Fruit fly (Drosophila melanogaster) whole organism, embryonic: ENCODE results near the gene CG13086.

Experiments used
- Awh ChIP-seq: fragments of 200-800 bp; sonication (Bioruptor generic); IDR thresholded peaks from 2 replicates; pipeline ENCODE4, ENCODE4 v1.3.6; 2022; ENCODE audit warnings: missing biosample characterization, missing genetic modification characterization
- CG11695 ChIP-seq: fragments of 200-800 bp; sonication (Bioruptor generic); IDR thresholded peaks from 3 replicates; pipeline ENCODE4 v1.3.6; 2022; ENCODE audit warnings: missing biosample characterization, missing genetic modification characterization
- CG13894 ChIP-seq: fragments of 200-800 bp; sonication (Bioruptor generic); optimal IDR thresholded peaks from 3 replicates; lab custom pipeline; 2018; ENCODE audit warnings: missing biosample characterization, mild to moderate bottlenecking, missing genetic modification characterization, moderate library complexity
- CG15479 ChIP-seq: fragments of 200-800 bp; sonication (Bioruptor generic); optimal IDR thresholded peaks from 3 replicates; lab custom pipeline; 2019; ENCODE audit warnings: missing biosample characterization, mild to moderate bottlenecking, missing genetic modification characterization, moderate library complexity
- CG1603 ChIP-seq: fragments of 200-800 bp; sonication (Bioruptor generic); optimal IDR thresholded peaks from 2 replicates; lab custom pipeline; 2019; ENCODE audit warnings: missing biosample characterization, mild to moderate bottlenecking, missing genetic modification characterization, moderate library complexity
- CG1832 ChIP-seq: fragments of 200-800 bp; sonication (Bioruptor generic); optimal IDR thresholded peaks from 2 replicates; lab custom pipeline; 2017; ENCODE audit warnings: missing biosample characterization, mild to moderate bottlenecking, missing genetic modification characterization, inconsistent platforms
- CG18599 ChIP-seq: fragments of 200-800 bp; sonication (Bioruptor generic); optimal IDR thresholded peaks from 3 replicates; lab custom pipeline; 2017; ENCODE audit warnings: missing biosample characterization, missing genetic modification characterization, mild to moderate bottlenecking, moderate library complexity, missing genetic modification reagents
- CG2199 ChIP-seq: fragments of 200-800 bp; sonication (Bioruptor generic); IDR thresholded peaks from 3 replicates; pipeline ENCODE4 v1.3.6; 2022; ENCODE audit warnings: missing biosample characterization, missing genetic modification characterization
- CG2889 ChIP-seq: fragments of 200-800 bp; sonication (Bioruptor generic); IDR thresholded peaks from 3 replicates; pipeline ENCODE4 v1.3.6; 2022; ENCODE audit warnings: missing biosample characterization, missing genetic modification characterization
- CG30403 ChIP-seq: fragments of 200-800 bp; sonication (Bioruptor generic); optimal IDR thresholded peaks from 3 replicates; lab custom pipeline; 2016; ENCODE audit warnings: missing biosample characterization, missing genetic modification characterization
- CTCF ChIP-seq: fragments of 200-800 bp; sonication (Bioruptor generic); optimal IDR thresholded peaks from 2 replicates; lab custom pipeline; 2017; ENCODE audit warnings: missing biosample characterization, mild to moderate bottlenecking, missing genetic modification characterization, moderate library complexity
- D ChIP-seq, 2 experiments: fragments of 200-800 bp in 1 of 2; fragments of >200 bp in 1 of 2; sonication (Bioruptor generic) in 1 of 2; optimal IDR thresholded peaks; 2 replicates in 1 of 2; 3 replicates in 1 of 2; lab custom pipeline; 2017; ENCODE audit warnings: mild to moderate bottlenecking in 1 of 2, missing biosample characterization in 1 of 2, missing genetic modification characterization in 1 of 2, missing genetic modification reagents in 1 of 2
- Dad ChIP-seq: fragments of 200-800 bp; sonication (Bioruptor generic); optimal IDR thresholded peaks from 3 replicates; lab custom pipeline; 2016; ENCODE audit warnings: missing biosample characterization, missing genetic modification characterization
- Deaf1 ChIP-seq: fragments of 200-800 bp; optimal IDR thresholded peaks from 3 replicates; lab custom pipeline; 2019; ENCODE audit warnings: missing biosample characterization, mild to moderate bottlenecking, missing genetic modification characterization, moderate library complexity
- HLHmδ ChIP-seq: fragments of 200-800 bp; sonication (Bioruptor generic); optimal IDR thresholded peaks from 2 replicates; lab custom pipeline; 2018; ENCODE audit warnings: missing biosample characterization, mild to moderate bottlenecking, missing genetic modification characterization, moderate library complexity
- Hr51 ChIP-seq, 2 experiments: fragments of 200-800 bp; sonication (Bioruptor generic); optimal IDR thresholded peaks; 2 replicates in 1 of 2; 3 replicates in 1 of 2; lab custom pipeline; 2016 to 2018; ENCODE audit warnings: missing biosample characterization in 2 of 2, missing genetic modification characterization in 2 of 2, mild to moderate bottlenecking in 1 of 2, moderate library complexity in 1 of 2
- Hr78 ChIP-seq, 2 experiments: fragments of 200-800 bp in 1 of 2; fragments of >200 bp in 1 of 2; sonication (Bioruptor generic) in 1 of 2; optimal IDR thresholded peaks; 2 replicates each; lab custom pipeline; 2017 to 2019; ENCODE audit warnings: missing biosample characterization in 2 of 2, missing genetic modification characterization in 2 of 2, mild to moderate bottlenecking in 1 of 2, moderate library complexity in 1 of 2
- Kr ChIP-seq: fragments of 200-800 bp; sonication (Bioruptor generic); optimal IDR thresholded peaks from 2 replicates; lab custom pipeline; 2017; ENCODE audit warnings: missing biosample characterization, mild to moderate bottlenecking, missing genetic modification characterization
- Lhr ChIP-seq: fragments of 200-800 bp; sonication (Bioruptor generic); optimal IDR thresholded peaks from 3 replicates; lab custom pipeline; 2017; ENCODE audit warnings: mild to moderate bottlenecking, missing biosample characterization, missing genetic modification reagents, missing genetic modification characterization
- Mrtf ChIP-seq: fragments of 200-800 bp; sonication (Bioruptor generic); IDR thresholded peaks from 3 replicates; pipeline ENCODE4 v1.3.6; 2022; ENCODE audit warnings: missing biosample characterization, missing genetic modification characterization
- NC2β ChIP-seq: fragments of 200-800 bp; sonication (Bioruptor generic); optimal IDR thresholded peaks from 2 replicates; lab custom pipeline; 2016; ENCODE audit warnings: missing biosample characterization, missing genetic modification characterization
- Nf-YC ChIP-seq: fragments of 200-800 bp; optimal IDR thresholded peaks from 3 replicates; lab custom pipeline; 2019; ENCODE audit warnings: missing biosample characterization, mild to moderate bottlenecking, missing genetic modification characterization, moderate library complexity
- Stat92E ChIP-seq, 3 experiments: fragments of >200 bp in 2 of 3; fragments of 200-800 bp in 1 of 3; sonication (Bioruptor generic) in 1 of 3; optimal IDR thresholded peaks; 2 replicates each; lab custom pipeline; 2017 to 2019; ENCODE audit warnings: missing biosample characterization in 3 of 3, missing genetic modification characterization in 3 of 3, mild to moderate bottlenecking in 1 of 3, moderate library complexity in 1 of 3
- abd-A ChIP-seq: fragments of 200-800 bp; sonication (Bioruptor generic); optimal IDR thresholded peaks from 3 replicates; lab custom pipeline; 2019; ENCODE audit warnings: missing biosample characterization, mild to moderate bottlenecking, missing genetic modification characterization, moderate library complexity
- ato ChIP-seq: fragments of 200-800 bp; sonication (Bioruptor generic); IDR thresholded peaks from 2 replicates; pipeline ENCODE4 v1.3.6; 2022; ENCODE audit warnings: missing biosample characterization, missing genetic modification characterization; ENCODE audit not compliant: partially characterized antibody
- bcd ChIP-seq: fragments of 200-800 bp; sonication (Bioruptor generic); optimal IDR thresholded peaks from 2 replicates; lab custom pipeline; 2017; ENCODE audit warnings: missing biosample characterization, mild to moderate bottlenecking, missing genetic modification characterization
- chinmo ChIP-seq: fragments of 200-800 bp; sonication (Bioruptor generic); IDR thresholded peaks from 4 replicates; pipeline ENCODE4 v1.3.6; 2022; ENCODE audit warnings: missing biosample characterization, missing genetic modification characterization; ENCODE audit not compliant: partially characterized antibody
- gem ChIP-seq: fragments of 200-800 bp; sonication (Bioruptor generic); optimal IDR thresholded peaks from 2 replicates; lab custom pipeline; 2019; ENCODE audit warnings: missing biosample characterization, mild to moderate bottlenecking, missing genetic modification characterization, moderate library complexity
- grn ChIP-seq: fragments of 200-800 bp; sonication (Bioruptor generic); optimal IDR thresholded peaks from 3 replicates; lab custom pipeline; 2017; ENCODE audit warnings: missing biosample characterization, missing genetic modification characterization
- hth ChIP-seq: fragments of >200 bp; optimal IDR thresholded peaks from 2 replicates; lab custom pipeline; 2017; ENCODE audit warnings: inconsistent platforms
- insv ChIP-seq, 2 experiments: fragments of 200-800 bp; sonication (Bioruptor generic); optimal IDR thresholded peaks; 3 replicates each; lab custom pipeline; 2016 to 2018; ENCODE audit warnings: missing biosample characterization in 2 of 2, missing genetic modification characterization in 2 of 2
- kni ChIP-seq: fragments of 200-800 bp; sonication (Bioruptor generic); optimal IDR thresholded peaks from 3 replicates; lab custom pipeline; 2017; ENCODE audit warnings: mild to moderate bottlenecking, missing biosample characterization, missing genetic modification reagents, missing genetic modification characterization
- lov ChIP-seq, 2 experiments: fragments of 200-800 bp in 1 of 2; fragments of >200 bp in 1 of 2; sonication (Bioruptor generic) in 1 of 2; IDR thresholded peaks in 1 of 2; optimal IDR thresholded peaks in 1 of 2; 2 replicates in 1 of 2; 3 replicates in 1 of 2; pipeline versions ENCODE4 v1.3.6 to Lab custom; 2017 to 2022; ENCODE audit warnings: missing biosample characterization in 1 of 2, missing genetic modification characterization in 1 of 2
- nmo ChIP-seq: fragments of 200-800 bp; sonication (Bioruptor generic); optimal IDR thresholded peaks from 2 replicates; lab custom pipeline; 2018; ENCODE audit warnings: missing biosample characterization, mild to moderate bottlenecking, missing genetic modification characterization, moderate library complexity
- odd ChIP-seq: fragments of 200-800 bp; sonication (Bioruptor generic); optimal IDR thresholded peaks from 2 replicates; lab custom pipeline; 2017; ENCODE audit warnings: missing biosample characterization, mild to moderate bottlenecking, missing genetic modification characterization
- onecut ChIP-seq: fragments of 200-800 bp; sonication (Bioruptor generic); IDR thresholded peaks from 2 replicates; pipeline ENCODE4 v1.3.6; 2022; ENCODE audit warnings: missing biosample characterization, missing genetic modification characterization
- prd ChIP-seq, 3 experiments: fragments of >200 bp in 2 of 3; fragments of 200-800 bp in 1 of 3; sonication (Bioruptor generic) in 1 of 3; optimal IDR thresholded peaks in 2 of 3; IDR thresholded peaks in 1 of 3; 2 replicates in 2 of 3; 3 replicates in 1 of 3; pipeline versions ENCODE4 v1.3.6 to Lab custom; 2017 to 2022; ENCODE audit warnings: missing biosample characterization in 1 of 3, missing genetic modification characterization in 1 of 3
- pros ChIP-seq: fragments of 200-800 bp; sonication (Bioruptor generic); optimal IDR thresholded peaks from 3 replicates; lab custom pipeline; 2019; ENCODE audit warnings: missing biosample characterization, mild to moderate bottlenecking, missing genetic modification characterization, moderate library complexity
- repo ChIP-seq: fragments of 200-800 bp; sonication (Bioruptor generic); optimal IDR thresholded peaks from 2 replicates; lab custom pipeline; 2016; ENCODE audit warnings: missing biosample characterization, missing genetic modification characterization
- sqz ChIP-seq: fragments of 200-800 bp; sonication (Bioruptor generic); optimal IDR thresholded peaks from 3 replicates; lab custom pipeline; 2018; ENCODE audit warnings: missing biosample characterization, mild to moderate bottlenecking, missing genetic modification characterization
- trem ChIP-seq: fragments of 200-800 bp; optimal IDR thresholded peaks from 3 replicates; lab custom pipeline; 2019; ENCODE audit warnings: missing biosample characterization, mild to moderate bottlenecking, missing genetic modification characterization, moderate library complexity
- twi ChIP-seq: fragments of 200-800 bp; optimal IDR thresholded peaks from 2 replicates; lab custom pipeline; 2019; ENCODE audit warnings: missing biosample characterization, mild to moderate bottlenecking, missing genetic modification characterization, moderate library complexity
- vvl ChIP-seq: fragments of 200-800 bp; sonication (Bioruptor generic); IDR thresholded peaks from 2 replicates; pipeline ENCODE4 v1.3.6; 2022; ENCODE audit warnings: missing biosample characterization, missing genetic modification characterization
- wek ChIP-seq: fragments of 200-800 bp; sonication (Bioruptor generic); optimal IDR thresholded peaks from 3 replicates; lab custom pipeline; 2018; ENCODE audit warnings: missing biosample characterization, mild to moderate bottlenecking, missing genetic modification characterization, moderate library complexity
- zen ChIP-seq: fragments of 200-800 bp; sonication (Bioruptor generic); optimal IDR thresholded peaks from 3 replicates; lab custom pipeline; 2018; ENCODE audit warnings: missing biosample characterization, mild to moderate bottlenecking, missing genetic modification characterization, moderate library complexity
- zfh1 ChIP-seq: fragments of 200-800 bp; sonication (Bioruptor generic); IDR thresholded peaks from 3 replicates; pipeline ENCODE4 v1.3.6; 2022; ENCODE audit warnings: missing biosample characterization, missing genetic modification characterization

CG13086 gene

DNA sequence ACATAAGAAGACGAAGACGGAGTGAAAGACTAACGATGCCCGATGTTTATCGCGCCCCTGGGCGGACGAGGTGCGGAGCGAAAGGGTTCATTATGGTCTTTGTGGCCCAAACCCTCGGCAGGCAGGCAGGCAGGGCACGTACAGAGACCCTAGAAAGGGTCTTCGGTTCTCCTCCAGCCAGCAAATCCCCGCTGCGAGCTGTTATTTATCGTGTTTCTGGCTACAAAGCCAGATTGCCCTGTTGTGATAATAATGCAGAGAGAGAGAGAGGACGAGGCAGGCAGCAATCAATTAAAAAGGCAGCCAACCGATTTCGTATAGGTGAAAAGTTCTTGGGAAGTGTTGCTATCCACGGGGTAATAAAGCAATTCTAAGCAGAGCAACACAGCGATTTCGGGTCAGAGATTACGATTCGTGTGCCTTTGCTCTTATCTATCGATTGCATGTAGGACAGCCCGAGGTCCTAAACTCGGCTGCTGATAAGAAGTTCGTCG, 40.6 kb upstream of the CG13086 start (continued):
- TF ChIP-seq nmo (GFP tag; lab: Kevin White, UChicago) (peak; percentile 6), chinmo (GFP tag; lab: Robert Waterston, UW) (no peak), ato (GFP tag; lab: Robert Waterston, UW) (no peak), CTCF (no peak), CG30403 (GFP tag; lab: Kevin White, UChicago) (no peak), odd (peak; percentile 39), zen (tag; lab: Kevin White, UChicago) (peak; percentile 94), D (optimal IDR thresholded peaks at IDR 0.05; lab: Kevin White, UChicago) (peak; percentile 55), D (GFP tag; optimal IDR thresholded peaks at IDR 0.05; lab: Kevin White, UChicago) (no peak), HLHmδ (GFP tag; lab: Kevin White, UChicago) (peak; percentile 14), CG1832 (GFP tag; lab: Kevin White, UChicago) (no peak), gem (tag; lab: Kevin White, UChicago) (no peak), Awh (GFP tag; lab: Robert Waterston, UW) (peak; percentile 62; the same call in 1 of the 2 replicates), lov (optimal IDR thresholded peaks at IDR 0.05; lab: Kevin White, UChicago) (no peak), lov (GFP tag; IDR thresholded peaks at IDR 0.05; lab: Robert Waterston, UW) (no peak), Dad (GFP tag; lab: Kevin White, UChicago) (no peak), CG11695 (GFP tag; lab: Robert Waterston, UW) (no peak), wek (GFP tag; lab: Kevin White, UChicago) (no peak), pros (GFP tag; lab: Kevin White, UChicago) (peak; percentile 46), Lhr (GFP tag; lab: Kevin White, UChicago) (no peak), grn (peak; percentile 99), abd-A (tag; lab: Kevin White, UChicago) (peak; percentile 60), Deaf1 (tag; lab: Kevin White, UChicago) (peak; percentile 61), Hr51 (GFP tag; optimal IDR thresholded peaks at IDR 0.05; lab: Kevin White, UChicago) (no peak), CG15479 (GFP tag; lab: Kevin White, UChicago) (peak; percentile 99), Hr78 (GFP tag; optimal IDR thresholded peaks at IDR 0.05; lab: Kevin White, UChicago) (peak in 1 of 2 experiments; percentile 72), prd (optimal IDR thresholded peaks at IDR 0.05; lab: Kevin White, UChicago) (no peak), prd (GFP tag; IDR thresholded peaks at IDR 0.05; lab: Robert Waterston, UW) (0 out of 3 replicates have a peak, but pooled peaks have one; percentile 39), twi (peak; percentile 60), CG2199 (GFP tag; lab: Robert Waterston, UW) (peak; percentile 73; the same call in 1 of the 3 replicates), insv (GFP tag; optimal IDR thresholded peaks at IDR 0.05; lab: Kevin White, UChicago) (peak in 1 of 2 experiments; percentile 35), kni (GFP tag; lab: Kevin White, UChicago) (peak; percentile 97), CG13894 (tag; lab: Kevin White, UChicago) (peak; percentile 3), onecut (GFP tag; lab: Robert Waterston, UW) (no peak), zfh1 (GFP tag; lab: Robert Waterston, UW) (0 out of 3 replicates have a peak, but pooled peaks have one; percentile 3), Stat92E (GFP tag; optimal IDR thresholded peaks at IDR 0.05; lab: Kevin White, UChicago) (peak in 1 of 3 experiments; percentile 96)
- TF ChIP-seq, all 482 proteins: peak for 26

DNA sequence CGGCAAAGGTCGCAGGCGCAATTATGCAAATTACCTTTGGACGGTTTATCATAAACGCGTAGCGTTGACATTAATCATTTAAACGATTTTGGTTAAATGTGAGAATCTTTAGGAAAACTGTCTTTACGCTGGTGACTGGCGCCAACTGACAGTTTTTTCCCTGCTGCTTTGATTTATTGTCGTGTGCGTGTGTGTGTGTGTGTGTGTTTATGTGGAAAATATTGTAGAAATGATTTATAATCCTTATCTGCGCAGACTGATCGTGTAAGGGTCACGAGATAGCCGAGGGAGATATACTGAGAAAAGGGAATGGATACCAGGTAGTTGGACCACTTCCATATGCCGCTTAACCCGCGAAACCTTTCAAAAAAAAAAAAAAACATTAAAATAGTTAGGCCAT, 39.4 kb upstream of the CG13086 start:
- TF ChIP-seq sqz (GFP tag; lab: Kevin White, UChicago) = peak; percentile 3
- TF ChIP-seq twi = peak; percentile 15
- peak; percentile 38; the same call in 1 of the 2 replicates for TF ChIP-seq vvl (GFP tag; lab: Robert Waterston, UW)
- TF ChIP-seq zen (tag; lab: Kevin White, UChicago) = peak; percentile 7
- TF ChIP-seq Kr (GFP tag; lab: Kevin White, UChicago) = peak; percentile 26
- TF ChIP-seq CG18599 (GFP tag; lab: Kevin White, UChicago) = no peak
- TF ChIP-seq grn = peak; percentile 86
- no peak for TF ChIP-seq Mrtf (GFP tag; lab: Robert Waterston, UW)
- TF ChIP-seq kni (GFP tag; lab: Kevin White, UChicago) = peak; percentile 71
- TF ChIP-seq bcd (GFP tag; lab: Kevin White, UChicago) = no peak
- TF ChIP-seq Stat92E (GFP tag; optimal IDR thresholded peaks at IDR 0.05; lab: Kevin White, UChicago) = peak in 1 of 3 experiments; percentile 57
- TF ChIP-seq repo (GFP tag; lab: Kevin White, UChicago) = no peak
- no peak for TF ChIP-seq CG2889 (GFP tag; lab: Robert Waterston, UW)
- TF ChIP-seq trem (tag; lab: Kevin White, UChicago) = no peak
- TF ChIP-seq NC2β = no peak
- peak; percentile 18 for TF ChIP-seq pros (GFP tag; lab: Kevin White, UChicago)
- peak; percentile 43 for TF ChIP-seq hth (lab: Kevin White, UChicago)
- peak; percentile 80 for TF ChIP-seq CG15479 (GFP tag; lab: Kevin White, UChicago)
- TF ChIP-seq Nf-YC = no peak
- TF ChIP-seq CG1603 (tag; lab: Kevin White, UChicago) = no peak
